Worm (Caenorhabditis elegans) whole organism, L2 larva: ENCODE data around the gene F59B10.6.

Experiments
- F13H6.1 ChIP-seq: sonication (generic microtip); optimal IDR thresholded peaks from 2 replicates; lab custom pipeline; 2016; ENCODE audit warnings: missing genetic modification characterization, missing compliant biosample characterization
- ZK546.5 ChIP-seq: sonication (generic microtip); optimal IDR thresholded peaks from 2 replicates; lab custom pipeline; 2017; ENCODE audit warnings: missing biosample characterization, missing genetic modification characterization
- aly-2 ChIP-seq: fragments of 150-350 bp; optimal IDR thresholded peaks from 2 replicates; lab custom pipeline; 2014; ENCODE audit warnings: missing biosample characterization, missing genetic modification characterization
- ama-1 ChIP-seq: fragments of 150-350 bp; optimal IDR thresholded peaks from 2 replicates; lab custom pipeline; 2018; ENCODE audit warnings: inconsistent platforms
- blmp-1 ChIP-seq: sonication (generic microtip); optimal IDR thresholded peaks from 2 replicates; lab custom pipeline; 2017; ENCODE audit warnings: missing genetic modification characterization, mild to moderate bottlenecking, missing compliant biosample characterization, antibody characterized with exemption, moderate library complexity; ENCODE audit not compliant: insufficient read depth
- ceh-16 ChIP-seq: fragments of 150-350 bp; optimal IDR thresholded peaks from 2 replicates; lab custom pipeline; 2014; ENCODE audit warnings: missing biosample characterization, missing genetic modification characterization
- ceh-82 ChIP-seq: fragments of 150-350 bp; optimal IDR thresholded peaks from 2 replicates; lab custom pipeline; 2014; ENCODE audit warnings: missing biosample characterization, missing genetic modification characterization
- egl-27 ChIP-seq: sonication (generic microtip); optimal IDR thresholded peaks from 3 replicates; lab custom pipeline; 2017; ENCODE audit warnings: missing biosample characterization, missing genetic modification reagents, missing genetic modification characterization
- elt-3 ChIP-seq: sonication (generic microtip); optimal IDR thresholded peaks from 2 replicates; lab custom pipeline; 2017; ENCODE audit warnings: missing biosample characterization, missing genetic modification characterization
- fos-1 ChIP-seq: fragments of 150-350 bp; optimal IDR thresholded peaks from 2 replicates; lab custom pipeline; 2014; ENCODE audit warnings: missing biosample characterization, missing genetic modification characterization
- lin-11 ChIP-seq: fragments of 150-350 bp; sonication (generic microtip); optimal IDR thresholded peaks from 2 replicates; lab custom pipeline; 2014; ENCODE audit warnings: missing biosample characterization, missing genetic modification characterization, inconsistent platforms, mixed read lengths
- lin-13 ChIP-seq: fragments of 150-350 bp; optimal IDR thresholded peaks from 2 replicates; lab custom pipeline; 2014; ENCODE audit warnings: missing biosample characterization, missing genetic modification reagents, missing genetic modification characterization
- lin-39 ChIP-seq: fragments of 150-350 bp; optimal IDR thresholded peaks from 2 replicates; lab custom pipeline; 2014; ENCODE audit warnings: missing biosample characterization, missing genetic modification reagents, missing genetic modification characterization
- lsy-2 ChIP-seq, 2 experiments: fragments of 150-350 bp in 1 of 2; sonication (generic microtip) in 1 of 2; optimal IDR thresholded peaks; 2 replicates each; lab custom pipeline; 2014 to 2017; ENCODE audit warnings: missing biosample characterization in 2 of 2, missing genetic modification characterization in 2 of 2
- mab-5 ChIP-seq: fragments of 150-350 bp; optimal IDR thresholded peaks from 2 replicates; lab custom pipeline; 2014; ENCODE audit warnings: missing biosample characterization, missing genetic modification characterization
- mbf-1 ChIP-seq: sonication (generic microtip); optimal IDR thresholded peaks from 2 replicates; lab custom pipeline; 2017; ENCODE audit warnings: missing biosample characterization, missing genetic modification characterization
- nhr-10 ChIP-seq: sonication (generic microtip); optimal IDR thresholded peaks from 2 replicates; lab custom pipeline; 2017; ENCODE audit warnings: missing biosample characterization, missing genetic modification characterization
- nhr-11 ChIP-seq: fragments of 150-350 bp; optimal IDR thresholded peaks from 2 replicates; lab custom pipeline; 2014; ENCODE audit warnings: missing biosample characterization, missing genetic modification characterization
- nhr-12 ChIP-seq: fragments of 150-350 bp; optimal IDR thresholded peaks from 2 replicates; lab custom pipeline; 2014; ENCODE audit warnings: missing biosample characterization, missing genetic modification characterization
- nhr-129 ChIP-seq: fragments of 150-350 bp; optimal IDR thresholded peaks from 2 replicates; lab custom pipeline; 2014; ENCODE audit warnings: missing biosample characterization, missing genetic modification characterization
- nhr-21 ChIP-seq: fragments of 150-350 bp; optimal IDR thresholded peaks from 2 replicates; lab custom pipeline; 2014; ENCODE audit warnings: missing biosample characterization, missing genetic modification characterization
- nhr-25 ChIP-seq: fragments of 150-350 bp; sonication (generic microtip); optimal IDR thresholded peaks from 3 replicates; lab custom pipeline; 2014; ENCODE audit warnings: missing biosample characterization, missing genetic modification characterization
- nhr-77 ChIP-seq: fragments of 150-350 bp; optimal IDR thresholded peaks from 2 replicates; lab custom pipeline; 2014; ENCODE audit warnings: missing biosample characterization, missing genetic modification characterization
- peb-1 ChIP-seq: fragments of 150-350 bp; optimal IDR thresholded peaks from 2 replicates; lab custom pipeline; 2014; ENCODE audit warnings: missing biosample characterization, missing genetic modification characterization
- sem-4 ChIP-seq: fragments of 150-350 bp; optimal IDR thresholded peaks from 2 replicates; lab custom pipeline; 2014; ENCODE audit warnings: missing biosample characterization, missing genetic modification reagents, missing genetic modification characterization
- skn-1 ChIP-seq: sonication (generic microtip); optimal IDR thresholded peaks from 2 replicates; lab custom pipeline; 2017; ENCODE audit warnings: missing biosample characterization, missing genetic modification characterization
- sma-3 ChIP-seq: sonication (generic microtip); optimal IDR thresholded peaks from 2 replicates; lab custom pipeline; 2016; ENCODE audit warnings: missing genetic modification reagents, missing genetic modification characterization, missing compliant biosample characterization
- sma-9 ChIP-seq, 2 experiments: fragments of 150-350 bp in 1 of 2; sonication (generic microtip) in 1 of 2; optimal IDR thresholded peaks; 2 replicates each; lab custom pipeline; 2014 to 2016; ENCODE audit warnings: missing genetic modification characterization in 2 of 2, mild to moderate bottlenecking in 1 of 2, missing biosample characterization in 1 of 2, missing compliant biosample characterization in 1 of 2, missing genetic modification reagents in 1 of 2, moderate library complexity in 1 of 2
- snpc-4 ChIP-seq: fragments of 150-350 bp; optimal IDR thresholded peaks from 2 replicates; lab custom pipeline; 2014; ENCODE audit warnings: missing biosample characterization, missing genetic modification characterization
- unc-39 ChIP-seq: fragments of 150-350 bp; optimal IDR thresholded peaks from 2 replicates; lab custom pipeline; 2014; ENCODE audit warnings: missing biosample characterization, missing genetic modification characterization
- ztf-1 ChIP-seq: fragments of 200-800 bp; sonication (Bioruptor generic); conservative IDR thresholded peaks from 2 replicates; pipeline ENCODE4 v1.3.6; 2022; ENCODE audit warnings: missing genetic modification characterization, missing compliant biosample characterization
- ztf-11 ChIP-seq: sonication (generic microtip); optimal IDR thresholded peaks from 2 replicates; lab custom pipeline; 2017; ENCODE audit warnings: missing biosample characterization, missing genetic modification characterization
- ztf-4 ChIP-seq: fragments of 150-350 bp; optimal IDR thresholded peaks from 2 replicates; lab custom pipeline; 2014; ENCODE audit warnings: missing biosample characterization, missing genetic modification characterization

The F59B10.6 gene

DNA sequence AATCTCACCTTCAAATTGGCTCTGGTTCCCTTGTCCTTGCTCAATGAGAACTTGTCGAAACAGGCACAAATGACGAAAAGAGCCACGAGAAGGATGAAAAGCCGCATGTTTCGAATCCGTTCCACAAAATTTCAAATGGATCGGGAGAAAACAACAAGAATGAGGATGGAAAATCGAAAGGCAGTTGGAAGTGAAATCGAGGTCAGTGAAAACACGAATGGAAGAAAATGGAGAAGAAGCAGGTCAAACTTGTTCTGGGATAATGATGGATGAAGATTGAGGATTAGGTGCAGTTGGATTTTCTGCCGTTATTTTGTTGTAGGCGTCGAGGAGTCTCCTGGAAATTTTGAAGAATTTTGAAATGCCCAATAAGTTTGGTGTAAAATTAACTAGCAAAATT is 1.2 kb downstream of the F59B10.6 start:
- TF ChIP-seq nhr-12 (tag; lab: Kevin White, UChicago) (no peak), blmp-1 (tag; lab: Kevin White, UChicago) (peak; percentile 57)

- no peak for TF ChIP-seq nhr-25
- no peak for TF ChIP-seq unc-39
Observed at ce11 chrII:10519863-10520262, 4.4 kb downstream of the F59B10.6 start.

ce11 chrII:10519017-10519416 is 5.3 kb downstream of the F59B10.6 start, which contains the start of gene F59B10.4:
F59B10.4 (minus strand) TSS chrII:10519117.
- TF ChIP-seq nhr-21 (tag; lab: Kevin White, UChicago) (no peak), lin-39 (tag; lab: Kevin White, UChicago) (no peak), ceh-16 (tag; lab: Kevin White, UChicago) (no peak), snpc-4 (tag; lab: Kevin White, UChicago) (no peak), ztf-11 (no peak), lin-11 (tag; lab: Kevin White, UChicago) (no peak), blmp-1 (tag; lab: Kevin White, UChicago) (no peak), lsy-2 (tag; optimal IDR thresholded peaks at IDR 0.05; lab: Kevin White, UChicago) (no peak), ZK546.5 (tag; lab: Kevin White, UChicago) (no peak), unc-39 (no peak), lin-13 (GFP tag; lab: Kevin White, UChicago) (no peak), F13H6.1 (tag; lab: Kevin White, UChicago) (no peak), ceh-82 (tag; lab: Kevin White, UChicago) (no peak), egl-27 (tag; lab: Kevin White, UChicago) (no peak), peb-1 (tag; lab: Kevin White, UChicago) (no peak), aly-2 (tag; lab: Kevin White, UChicago) (no peak), ztf-1 (GFP tag; lab: Robert Waterston, UW) (no peak), nhr-11 (tag; lab: Kevin White, UChicago) (no peak), sem-4 (tag; lab: Kevin White, UChicago) (no peak)

- TF ChIP-seq mab-5, result no peak
- TF ChIP-seq ceh-16 (tag; lab: Kevin White, UChicago), result no peak
- TF ChIP-seq ama-1 (lab: Kevin White, UChicago), result no peak
- TF ChIP-seq blmp-1 (tag; lab: Kevin White, UChicago), result peak; percentile 58
- peak; percentile 41 for TF ChIP-seq nhr-129 (tag; lab: Kevin White, UChicago)
- TF ChIP-seq sma-9 (GFP tag; optimal IDR thresholded peaks at IDR 0.05; lab: Kevin White, UChicago), result peak; percentile 10
- TF ChIP-seq sma-9 (tag; optimal IDR thresholded peaks at IDR 0.05; lab: Kevin White, UChicago), result no peak
- TF ChIP-seq nhr-25, result peak; percentile 17
- no peak for TF ChIP-seq nhr-77 (tag; lab: Kevin White, UChicago)
- TF ChIP-seq elt-3 (tag; lab: Kevin White, UChicago), result no peak
- TF ChIP-seq lin-11 (tag; lab: Kevin White, UChicago), result no peak
Observed at ce11 chrII:10516375-10516774, 7.9 kb downstream of the F59B10.6 start.

ce11 chrII:10515422-10515821 is 8.9 kb downstream of the F59B10.6 start:
- no peak for TF ChIP-seq lin-13 (GFP tag; lab: Kevin White, UChicago)
- peak; percentile 64 for TF ChIP-seq sma-3 (GFP tag; lab: Kevin White, UChicago)
- TF ChIP-seq sma-9 (GFP tag; optimal IDR thresholded peaks at IDR 0.05; lab: Kevin White, UChicago), result peak; percentile 50
- no peak for TF ChIP-seq sma-9 (tag; optimal IDR thresholded peaks at IDR 0.05; lab: Kevin White, UChicago)
- no peak for TF ChIP-seq skn-1 (tag; lab: Kevin White, UChicago)
- TF ChIP-seq fos-1, result peak; percentile 12
- TF ChIP-seq nhr-129 (tag; lab: Kevin White, UChicago), result peak; percentile 20
- TF ChIP-seq, all 48 proteins: peak for 4

DNA sequence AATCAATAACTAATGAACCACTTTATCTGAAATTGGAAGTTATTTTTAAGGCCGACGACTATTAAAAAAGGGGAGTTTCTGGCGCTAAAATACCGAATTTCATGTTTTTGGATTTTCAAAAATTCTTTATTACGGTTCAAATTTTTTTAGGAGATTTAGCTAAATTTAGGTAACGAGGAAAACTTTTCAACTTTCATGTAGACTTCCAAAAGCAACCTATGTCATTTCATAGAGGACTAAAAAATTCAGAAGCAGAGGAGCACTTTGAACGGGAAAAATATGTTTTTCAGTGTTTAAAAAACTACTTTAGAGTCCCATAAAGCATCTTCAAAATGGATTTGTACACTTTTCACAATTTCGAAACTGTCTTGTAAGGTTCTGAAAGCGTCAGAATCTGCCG is 10.9 kb downstream of the F59B10.6 start:
- TF ChIP-seq ZK546.5 (tag; lab: Kevin White, UChicago) (no peak), lin-13 (GFP tag; lab: Kevin White, UChicago) (no peak), ztf-4 (no peak), nhr-10 (tag; lab: Kevin White, UChicago) (no peak), mbf-1 (tag; lab: Kevin White, UChicago) (no peak), sma-9 (GFP tag; optimal IDR thresholded peaks at IDR 0.05; lab: Kevin White, UChicago) (no peak), sma-9 (tag; optimal IDR thresholded peaks at IDR 0.05; lab: Kevin White, UChicago) (no peak)
